Fruit fly (Drosophila melanogaster) whole organism, wandering third instar larva: ENCODE data around the gene RpL32.

Experiments used
- CG9705 ChIP-seq: fragments of 200-800 bp; sonication (Bioruptor generic); optimal IDR thresholded peaks from 2 replicates; lab custom pipeline; 2018; ENCODE audit warnings: missing biosample characterization, mild to moderate bottlenecking, missing genetic modification characterization
- CrebA ChIP-seq: fragments of 200-800 bp; sonication (Bioruptor generic); optimal IDR thresholded peaks from 2 replicates; lab custom pipeline; 2016; ENCODE audit warnings: missing biosample characterization, mild to moderate bottlenecking, missing genetic modification characterization, borderline replicate concordance
- Dfd ChIP-seq: fragments of >200 bp; optimal IDR thresholded peaks from 2 replicates; lab custom pipeline; 2017; ENCODE audit warnings: missing biosample characterization, missing genetic modification characterization
- Dif ChIP-seq: fragments of 200-275, 200-300 bp; sonication (Bioruptor generic); optimal IDR thresholded peaks from 2 replicates; lab custom pipeline; 2018; ENCODE audit warnings: missing biosample characterization, missing genetic modification characterization; ENCODE audit not compliant: partially characterized antibody
- GATAd ChIP-seq: sonication (Bioruptor generic); optimal IDR thresholded peaks from 2 replicates; lab custom pipeline; 2016; ENCODE audit warnings: missing biosample characterization, missing genetic modification characterization
- HLH106 ChIP-seq: fragments of 200-800 bp; optimal IDR thresholded peaks from 3 replicates; lab custom pipeline; 2019; ENCODE audit warnings: missing biosample characterization, mild to moderate bottlenecking, missing genetic modification characterization, moderate library complexity
- Hnf4 ChIP-seq: fragments of 200-800 bp; sonication (Bioruptor generic); optimal IDR thresholded peaks from 2 replicates; lab custom pipeline; 2016; ENCODE audit warnings: missing biosample characterization, mild to moderate bottlenecking, missing genetic modification characterization
- Hr83 ChIP-seq: fragments of 200-300 bp; sonication (Bioruptor generic); optimal IDR thresholded peaks from 2 replicates; lab custom pipeline; 2016; ENCODE audit warnings: missing biosample characterization, mild to moderate bottlenecking, missing genetic modification characterization, moderate library complexity; ENCODE audit not compliant: poor library complexity, severe bottlenecking
- Mio ChIP-seq: sonication (Bioruptor generic); optimal IDR thresholded peaks from 2 replicates; lab custom pipeline; 2016; ENCODE audit warnings: missing biosample characterization, missing genetic modification characterization
- Myc ChIP-seq: fragments of >200 bp; optimal IDR thresholded peaks from 2 replicates; lab custom pipeline; 2017
- OdsH ChIP-seq: fragments of 200-800 bp; sonication (Bioruptor generic); optimal IDR thresholded peaks from 2 replicates; lab custom pipeline; 2016; ENCODE audit warnings: missing biosample characterization, mild to moderate bottlenecking, missing genetic modification characterization
- Rel ChIP-seq, 2 experiments: fragments of 200-800 bp; sonication (Bioruptor generic) in 1 of 2; optimal IDR thresholded peaks; 2 replicates in 1 of 2; 3 replicates in 1 of 2; lab custom pipeline; 2016 to 2019; ENCODE audit warnings: mild to moderate bottlenecking in 2 of 2, missing biosample characterization in 2 of 2, missing genetic modification characterization in 2 of 2, moderate library complexity in 1 of 2
- Sp1 ChIP-seq: fragments of 200-800 bp; sonication (Bioruptor generic); optimal IDR thresholded peaks from 3 replicates; lab custom pipeline; 2019; ENCODE audit warnings: missing biosample characterization, mild to moderate bottlenecking, missing genetic modification characterization, moderate library complexity
- Vsx2 ChIP-seq: fragments of 200-300, 225-300 bp; sonication (Bioruptor generic); optimal IDR thresholded peaks from 2 replicates; lab custom pipeline; 2018; ENCODE audit warnings: missing biosample characterization, missing genetic modification characterization; ENCODE audit not compliant: partially characterized antibody
- br ChIP-seq: fragments of 200-800 bp; sonication (Bioruptor generic); optimal IDR thresholded peaks from 2 replicates; lab custom pipeline; 2016; ENCODE audit warnings: missing biosample characterization, missing genetic modification characterization
- brk ChIP-seq: fragments of 200-800 bp; sonication (Bioruptor generic); optimal IDR thresholded peaks from 2 replicates; lab custom pipeline; 2016; ENCODE audit warnings: missing biosample characterization, mild to moderate bottlenecking, missing genetic modification characterization
- dl ChIP-seq, 2 experiments: fragments of 175-275, 200-275 bp in 1 of 2; fragments of 200-275 bp in 1 of 2; sonication (Bioruptor generic); optimal IDR thresholded peaks; lab custom pipeline; 2018; ENCODE audit warnings: mild to moderate bottlenecking in 2 of 2, missing biosample characterization in 2 of 2, missing genetic modification characterization in 2 of 2, moderate library complexity in 2 of 2; ENCODE audit not compliant: partially characterized antibody in 2 of 2, insufficient read depth in 1 of 2
- dmrt93B ChIP-seq: fragments of 200-800 bp; sonication (Bioruptor generic); optimal IDR thresholded peaks from 2 replicates; lab custom pipeline; 2018; ENCODE audit warnings: missing biosample characterization, mild to moderate bottlenecking, missing genetic modification characterization
- dsf ChIP-seq: sonication (Bioruptor generic); optimal IDR thresholded peaks from 2 replicates; lab custom pipeline; 2016; ENCODE audit warnings: missing biosample characterization, missing genetic modification characterization, borderline replicate concordance
- ey ChIP-seq: fragments of 200-800 bp; sonication (Bioruptor generic); optimal IDR thresholded peaks from 2 replicates; lab custom pipeline; 2016; ENCODE audit warnings: missing biosample characterization, missing genetic modification characterization
- foxo ChIP-seq, 2 experiments: fragments of 200-800 bp; sonication (Bioruptor generic); optimal IDR thresholded peaks; 2 replicates in 1 of 2; 3 replicates in 1 of 2; lab custom pipeline; 2016 to 2017; ENCODE audit warnings: missing biosample characterization in 2 of 2, missing genetic modification characterization in 2 of 2
- fru ChIP-seq: fragments of 200-800 bp; sonication (Bioruptor generic); optimal IDR thresholded peaks from 3 replicates; lab custom pipeline; 2016; ENCODE audit warnings: missing biosample characterization, mild to moderate bottlenecking, missing genetic modification characterization
- h ChIP-seq: fragments of 200-800 bp; sonication (Bioruptor generic); optimal IDR thresholded peaks from 3 replicates; lab custom pipeline; 2016; ENCODE audit warnings: missing biosample characterization, mild to moderate bottlenecking, missing genetic modification characterization
- jim ChIP-seq: fragments of 175-275, 200-325 bp; sonication (Bioruptor generic); optimal IDR thresholded peaks from 2 replicates; lab custom pipeline; 2016; ENCODE audit warnings: missing biosample characterization, mild to moderate bottlenecking, missing genetic modification characterization
- lola ChIP-seq: fragments of >200 bp; optimal IDR thresholded peaks from 2 replicates; lab custom pipeline; 2017; ENCODE audit warnings: missing biosample characterization, missing genetic modification characterization
- pan ChIP-seq: fragments of >200 bp; optimal IDR thresholded peaks from 2 replicates; lab custom pipeline; 2017
- psq ChIP-seq: fragments of 200-800 bp; sonication (Bioruptor generic); optimal IDR thresholded peaks from 3 replicates; lab custom pipeline; 2017; ENCODE audit warnings: missing biosample characterization, mild to moderate bottlenecking, missing genetic modification characterization, moderate library complexity
- rgr ChIP-seq: fragments of 200-800 bp; sonication (Bioruptor generic); optimal IDR thresholded peaks from 3 replicates; lab custom pipeline; 2016; ENCODE audit warnings: missing biosample characterization, mild to moderate bottlenecking, missing genetic modification characterization
- sage ChIP-seq: fragments of 200-800 bp; sonication (Bioruptor generic); optimal IDR thresholded peaks from 2 replicates; lab custom pipeline; 2016; ENCODE audit warnings: missing biosample characterization, mild to moderate bottlenecking, missing genetic modification characterization
- sv ChIP-seq: fragments of 200-800 bp; sonication (Bioruptor generic); optimal IDR thresholded peaks from 3 replicates; lab custom pipeline; 2016; ENCODE audit warnings: missing biosample characterization, missing genetic modification characterization
- tai ChIP-seq: sonication (Bioruptor generic); optimal IDR thresholded peaks from 2 replicates; lab custom pipeline; 2016; ENCODE audit warnings: missing biosample characterization, missing genetic modification characterization
- usp ChIP-seq: fragments of >200 bp; optimal IDR thresholded peaks from 2 replicates; lab custom pipeline; 2017; ENCODE audit warnings: missing biosample characterization, missing genetic modification characterization
- woc ChIP-seq: sonication (Bioruptor generic); optimal IDR thresholded peaks from 2 replicates; lab custom pipeline; 2016; ENCODE audit warnings: missing biosample characterization, mild to moderate bottlenecking, missing genetic modification characterization

RpL32 gene

DNA sequence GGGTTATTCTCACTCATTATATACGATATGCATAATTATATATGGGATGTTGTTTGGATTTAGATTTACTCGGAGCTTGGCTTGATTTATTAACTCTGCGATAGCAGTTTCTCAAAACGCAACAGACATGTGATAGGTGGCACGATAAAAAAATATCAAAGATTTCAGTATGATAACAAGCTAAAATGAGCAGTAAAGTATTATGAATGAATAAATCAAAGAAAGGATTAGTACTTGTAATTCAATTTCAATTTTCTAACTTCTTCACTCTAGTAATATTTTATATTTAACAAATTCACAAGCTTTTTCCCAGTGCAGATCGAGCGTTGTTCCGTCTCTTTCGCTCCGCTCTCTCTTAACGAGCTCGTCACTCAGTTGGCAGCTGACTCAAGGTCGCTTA lies 38.2 kb upstream of the RpL32 start:
- TF ChIP-seq OdsH (GFP tag; lab: Kevin White, UChicago) (no peak), dsf (GFP tag; lab: Kevin White, UChicago) (no peak), tai (GFP tag; lab: Kevin White, UChicago) (no peak), sv (GFP tag; lab: Kevin White, UChicago) (no peak), Dif (GFP tag; lab: Kevin White, UChicago) (no peak)

DNA sequence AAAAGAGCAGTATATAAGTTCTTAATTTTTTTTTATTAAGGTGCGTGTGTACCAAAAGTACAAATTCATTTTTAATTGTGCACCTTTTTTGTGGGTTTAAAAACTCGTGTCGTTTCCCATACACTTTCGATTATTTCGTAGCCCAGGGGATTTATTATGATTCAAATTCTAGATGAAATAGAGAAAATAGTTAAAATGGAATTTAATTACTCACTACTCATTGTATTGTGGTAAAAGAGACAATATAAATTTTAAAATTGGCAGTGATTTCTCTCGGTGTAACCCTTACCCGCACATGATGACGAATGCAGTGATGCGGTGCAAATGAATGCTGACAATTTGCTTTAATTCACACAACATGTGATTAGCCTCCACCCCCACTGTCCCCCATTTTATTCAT lies 37.3 kb upstream of the RpL32 start:
- TF ChIP-seq rgr (GFP tag; lab: Kevin White, UChicago) (peak; percentile 29), pan (lab: Kevin White, UChicago) (no peak), usp (GFP tag; lab: Kevin White, UChicago) (no peak), foxo (GFP tag; optimal IDR thresholded peaks at IDR 0.05; lab: Kevin White, UChicago) (peak in 1 of 2 experiments; percentile 3), woc (GFP tag; lab: Kevin White, UChicago) (no peak), Myc (no peak), Vsx2 (no peak), psq (peak; percentile 27), br (peak; percentile 2), fru (no peak), HLH106 (peak; percentile 57), ey (GFP tag; lab: Kevin White, UChicago) (peak; percentile 42), h (peak; percentile 40), dmrt93B (no peak), dl (GFP tag; optimal IDR thresholded peaks at IDR 0.05; lab: Kevin White, UChicago; ENCODE audit: insufficient read depth in 1 of 2, partially characterized antibody in 2 of 2) (no peak), Dfd (GFP tag; lab: Kevin White, UChicago) (no peak), CG9705 (GFP tag; lab: Kevin White, UChicago) (no peak), Dif (GFP tag; lab: Kevin White, UChicago) (no peak), dsf (GFP tag; lab: Kevin White, UChicago) (no peak), Sp1 (GFP tag; lab: Kevin White, UChicago) (peak; percentile 15), sv (GFP tag; lab: Kevin White, UChicago) (no peak), OdsH (GFP tag; lab: Kevin White, UChicago) (no peak), Hr83 (GFP tag; lab: Kevin White, UChicago) (no peak), brk (GFP tag; lab: Kevin White, UChicago) (no peak), tai (GFP tag; lab: Kevin White, UChicago) (no peak)

DNA sequence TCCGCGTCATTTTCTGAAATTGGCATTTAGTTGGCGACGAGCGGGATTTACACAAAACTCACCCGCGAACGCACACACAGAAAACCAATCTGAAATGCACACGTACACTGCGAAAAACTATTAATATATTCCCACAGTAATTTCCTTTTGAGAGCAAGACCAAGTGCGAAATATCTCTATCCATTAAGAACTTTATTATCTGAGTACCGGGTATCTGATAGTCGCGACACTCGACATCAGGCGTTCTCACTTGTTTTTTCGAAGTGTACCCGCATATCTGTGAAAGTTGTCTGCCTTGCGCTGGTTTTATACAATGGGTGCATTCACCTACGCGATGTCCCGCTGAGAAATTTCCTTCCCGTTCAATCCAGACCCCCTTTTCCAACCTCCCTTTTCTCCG lies 30.1 kb upstream of the RpL32 start:
- TF ChIP-seq HLH106 (peak; percentile 8), ey (GFP tag; lab: Kevin White, UChicago) (peak; percentile 49), dl (GFP tag; optimal IDR thresholded peaks at IDR 0.05; lab: Kevin White, UChicago; ENCODE audit: insufficient read depth in 1 of 2, partially characterized antibody in 2 of 2) (no peak), Dif (GFP tag; lab: Kevin White, UChicago) (no peak), rgr (GFP tag; lab: Kevin White, UChicago) (peak; percentile 19), psq (peak; percentile 15), foxo (GFP tag; optimal IDR thresholded peaks at IDR 0.05; lab: Kevin White, UChicago) (peak in 1 of 2 experiments; percentile 64), lola (GFP tag; lab: Kevin White, UChicago) (no peak), Sp1 (GFP tag; lab: Kevin White, UChicago) (peak; percentile 15), dmrt93B (peak; percentile 16), h (peak; percentile 35), br (peak; percentile 39), fru (peak; percentile 58)
- TF ChIP-seq, all 38 proteins: peak for 10

DNA sequence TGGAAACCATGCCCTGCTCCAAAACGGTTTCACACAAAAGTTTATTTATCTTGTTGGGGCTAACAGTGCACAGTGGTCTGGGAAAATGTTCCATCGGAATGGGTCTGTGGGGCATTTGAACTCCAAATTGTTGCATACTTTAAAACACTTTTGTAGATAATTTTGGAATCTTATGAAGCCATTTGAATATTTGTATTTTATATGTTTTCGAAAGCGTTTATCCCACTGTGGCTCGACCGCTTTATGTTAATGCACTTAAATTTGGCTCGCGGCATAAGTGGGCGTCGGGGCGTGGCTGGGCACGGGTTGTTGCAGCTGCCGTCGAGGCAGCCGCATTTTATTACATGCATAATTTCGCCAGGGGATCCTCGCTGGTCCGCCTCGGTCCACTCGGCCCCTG lies 25.9 kb upstream of the RpL32 start:
- TF ChIP-seq OdsH (GFP tag; lab: Kevin White, UChicago) (no peak), Hnf4 (no peak), CrebA (no peak), HLH106 (peak; percentile 31), lola (GFP tag; lab: Kevin White, UChicago) (no peak), Mio (GFP tag; lab: Kevin White, UChicago) (no peak), rgr (GFP tag; lab: Kevin White, UChicago) (peak; percentile 18), dsf (GFP tag; lab: Kevin White, UChicago) (no peak), Myc (no peak), Rel (GFP tag; optimal IDR thresholded peaks at IDR 0.05; lab: Kevin White, UChicago) (no peak), Rel (tag; optimal IDR thresholded peaks at IDR 0.05; lab: Kevin White, UChicago) (no peak), dl (GFP tag; optimal IDR thresholded peaks at IDR 0.05; lab: Kevin White, UChicago; ENCODE audit: insufficient read depth in 1 of 2, partially characterized antibody in 2 of 2) (no peak), GATAd (no peak), brk (GFP tag; lab: Kevin White, UChicago) (no peak), h (peak; percentile 46), usp (GFP tag; lab: Kevin White, UChicago) (no peak), br (peak; percentile 3), Hr83 (GFP tag; lab: Kevin White, UChicago) (no peak), dmrt93B (no peak), sage (GFP tag; lab: Kevin White, UChicago) (no peak), woc (GFP tag; lab: Kevin White, UChicago) (no peak), jim (GFP tag; lab: Kevin White, UChicago) (no peak), pan (lab: Kevin White, UChicago) (no peak), foxo (GFP tag; optimal IDR thresholded peaks at IDR 0.05; lab: Kevin White, UChicago) (peak in 1 of 2 experiments; percentile 30), fru (no peak)
- TF ChIP-seq, all 38 proteins: peak for 5
